Worm (Caenorhabditis elegans) whole organism, L1 larva: ENCODE data around the gene srsy-2.

Experiments used
- C16A3.4 ChIP-seq: fragments of 150-350 bp; optimal IDR thresholded peaks from 2 replicates; lab custom pipeline; 2014; ENCODE audit warnings: missing biosample characterization, missing genetic modification characterization
- C34B4.2 ChIP-seq: sonication (generic microtip); optimal IDR thresholded peaks from 2 replicates; lab custom pipeline; 2017; ENCODE audit warnings: mild to moderate bottlenecking, missing genetic modification characterization, missing compliant biosample characterization
- aly-2 ChIP-seq: fragments of 150-350 bp; optimal IDR thresholded peaks from 2 replicates; lab custom pipeline; 2014; ENCODE audit warnings: missing biosample characterization, missing genetic modification characterization
- blmp-1 ChIP-seq: fragments of 150-350 bp; optimal IDR thresholded peaks from 2 replicates; lab custom pipeline; 2014; ENCODE audit warnings: missing biosample characterization, missing genetic modification characterization
- ceh-8 ChIP-seq: fragments of 200-800 bp; sonication (Bioruptor generic); optimal IDR thresholded peaks from 2 replicates; lab custom pipeline; 2018; ENCODE audit warnings: mild to moderate bottlenecking, missing genetic modification characterization, moderate library complexity, missing compliant biosample characterization
- ceh-88 ChIP-seq: fragments of 200-800 bp; sonication (Bioruptor generic); IDR thresholded peaks from 2 replicates; pipeline ENCODE4 v1.3.6; 2022; ENCODE audit warnings: missing genetic modification characterization, missing compliant biosample characterization
- ces-1 ChIP-seq: fragments of 150-350 bp; optimal IDR thresholded peaks from 2 replicates; lab custom pipeline; 2014; ENCODE audit warnings: missing biosample characterization, missing genetic modification reagents, missing genetic modification characterization
- efl-1 ChIP-seq, 4 experiments: fragments of 150-350 bp; optimal IDR thresholded peaks in 3 of 4; peaks in 1 of 4; 1 replicate in 1 of 4; 2 replicates in 3 of 4; lab custom pipeline; 2014; ENCODE audit warnings: missing biosample characterization in 2 of 4, missing genetic modification characterization in 2 of 4, missing genetic modification reagents in 2 of 4
- efl-3 ChIP-seq: fragments of 200-800 bp; sonication (Bioruptor generic); optimal IDR thresholded peaks from 2 replicates; lab custom pipeline; 2018; ENCODE audit warnings: mild to moderate bottlenecking, missing genetic modification characterization, missing compliant biosample characterization
- egl-13 ChIP-seq: sonication (generic microtip); optimal IDR thresholded peaks from 2 replicates; lab custom pipeline; 2016; ENCODE audit warnings: missing genotype, missing genetic modification reagents, missing genetic modification characterization, missing compliant biosample characterization
- elt-2 ChIP-seq: sonication (generic microtip); optimal IDR thresholded peaks from 2 replicates; lab custom pipeline; 2016; ENCODE audit warnings: missing genetic modification characterization, mild to moderate bottlenecking, inconsistent platforms, missing compliant biosample characterization, missing genetic modification reagents
- elt-3 ChIP-seq, 6 experiments: fragments of 150-350 bp in 1 of 6; sonication (generic microtip); optimal IDR thresholded peaks; 2 replicates each; lab custom pipeline; 2017 to 2018; ENCODE audit warnings: missing biosample characterization in 6 of 6, missing genetic modification characterization in 6 of 6, inconsistent platforms in 1 of 6
- ets-5 ChIP-seq: fragments of 200-800 bp; sonication (Bioruptor generic); IDR thresholded peaks from 2 replicates; pipeline ENCODE4 v1.3.6; 2022; ENCODE audit warnings: missing genetic modification characterization, missing compliant biosample characterization
- fkh-10 ChIP-seq: sonication (generic microtip); optimal IDR thresholded peaks from 2 replicates; lab custom pipeline; 2017; ENCODE audit warnings: missing biosample characterization, missing genetic modification reagents, missing genetic modification characterization
- fkh-4 ChIP-seq: sonication (generic microtip); optimal IDR thresholded peaks from 2 replicates; lab custom pipeline; 2016; ENCODE audit warnings: missing compliant biosample characterization, missing genetic modification characterization, borderline replicate concordance
- fos-1 ChIP-seq: fragments of 150-350 bp; optimal IDR thresholded peaks from 2 replicates; lab custom pipeline; 2014; ENCODE audit warnings: missing biosample characterization, missing genetic modification characterization
- hlh-4 ChIP-seq: sonication (generic microtip); optimal IDR thresholded peaks from 2 replicates; lab custom pipeline; 2016; ENCODE audit warnings: mild to moderate bottlenecking, missing genetic modification characterization, missing compliant biosample characterization
- isw-1 ChIP-seq: fragments of 200-800 bp; sonication (Bioruptor generic); IDR thresholded peaks from 2 replicates; pipeline ENCODE4 v1.3.6; 2022; ENCODE audit warnings: missing genetic modification characterization, missing compliant biosample characterization
- jun-1 ChIP-seq: fragments of 150-350 bp; optimal IDR thresholded peaks from 2 replicates; lab custom pipeline; 2014; ENCODE audit warnings: missing biosample characterization, missing genetic modification reagents, missing genetic modification characterization
- lin-14 ChIP-seq: fragments of 200-800 bp; sonication (Bioruptor generic); optimal IDR thresholded peaks from 2 replicates; lab custom pipeline; 2018; ENCODE audit warnings: mild to moderate bottlenecking, missing genetic modification characterization, moderate library complexity, missing compliant biosample characterization
- lin-35 ChIP-seq, 2 experiments: fragments of 150-350 bp; optimal IDR thresholded peaks; 2 replicates each; lab custom pipeline; 2014; ENCODE audit warnings: missing biosample characterization in 2 of 2, missing genetic modification characterization in 2 of 2, missing genetic modification reagents in 2 of 2
- mab-9 ChIP-seq: fragments of 200-800 bp; sonication (Bioruptor generic); IDR thresholded peaks from 2 replicates; pipeline ENCODE4 v1.3.6; 2022; ENCODE audit warnings: missing genetic modification reagents, missing genetic modification characterization, missing compliant biosample characterization
- mdl-1 ChIP-seq, 2 experiments: fragments of 150-350 bp; optimal IDR thresholded peaks; 2 replicates each; lab custom pipeline; 2014 to 2017; ENCODE audit warnings: missing biosample characterization in 2 of 2, missing genetic modification characterization in 2 of 2, inconsistent platforms in 1 of 2
- mep-1 ChIP-seq: fragments of 150-350 bp; optimal IDR thresholded peaks from 2 replicates; lab custom pipeline; 2014; ENCODE audit warnings: missing biosample characterization, missing genetic modification characterization
- nhr-11 ChIP-seq: fragments of 150-350 bp; optimal IDR thresholded peaks from 2 replicates; lab custom pipeline; 2014; ENCODE audit warnings: missing biosample characterization, missing genetic modification characterization
- nhr-20 ChIP-seq: sonication (generic microtip); optimal IDR thresholded peaks from 2 replicates; lab custom pipeline; 2016; ENCODE audit warnings: mild to moderate bottlenecking, missing genetic modification characterization, missing compliant biosample characterization
- nhr-237 ChIP-seq: fragments of 150-350 bp; optimal IDR thresholded peaks from 2 replicates; lab custom pipeline; 2014; ENCODE audit warnings: missing biosample characterization, missing genetic modification characterization
- nhr-28 ChIP-seq: fragments of 150-350 bp; optimal IDR thresholded peaks from 2 replicates; lab custom pipeline; 2014; ENCODE audit warnings: missing biosample characterization, missing genetic modification characterization
- nhr-47 ChIP-seq: sonication (generic microtip); optimal IDR thresholded peaks from 2 replicates; lab custom pipeline; 2016; ENCODE audit warnings: mild to moderate bottlenecking, missing genetic modification characterization, moderate library complexity, missing compliant biosample characterization
- nhr-76 ChIP-seq: sonication (generic microtip); optimal IDR thresholded peaks from 2 replicates; lab custom pipeline; 2017; ENCODE audit warnings: missing biosample characterization, missing genetic modification characterization
- nhr-85 ChIP-seq: sonication (generic microtip); peaks from one replicate; lab custom pipeline; 2016; ENCODE audit warnings: missing genetic modification characterization, inconsistent platforms, missing compliant biosample characterization
- pag-3 ChIP-seq: sonication (generic microtip); optimal IDR thresholded peaks from 2 replicates; lab custom pipeline; 2017; ENCODE audit warnings: missing genetic modification characterization, mild to moderate bottlenecking, missing compliant biosample characterization, antibody characterized with exemption, borderline replicate concordance; ENCODE audit not compliant: insufficient read depth
- pax-3 ChIP-seq: fragments of 200-800 bp; sonication (Bioruptor generic); optimal IDR thresholded peaks from 2 replicates; lab custom pipeline; 2018; ENCODE audit warnings: mild to moderate bottlenecking, missing genetic modification characterization, moderate library complexity, missing compliant biosample characterization
- rnt-1 ChIP-seq: sonication (generic microtip); optimal IDR thresholded peaks from 2 replicates; lab custom pipeline; 2016; ENCODE audit warnings: mild to moderate bottlenecking, missing genetic modification characterization, moderate library complexity, missing compliant biosample characterization
- snpc-4 ChIP-seq: fragments of 150-350 bp; optimal IDR thresholded peaks from 2 replicates; lab custom pipeline; 2014; ENCODE audit warnings: missing biosample characterization, missing genetic modification characterization
- sptf-1 ChIP-seq: fragments of 150-350 bp; optimal IDR thresholded peaks from 2 replicates; lab custom pipeline; 2014; ENCODE audit warnings: missing biosample characterization, missing genetic modification characterization
- tlp-1 ChIP-seq: fragments of 150-350 bp; optimal IDR thresholded peaks from 2 replicates; lab custom pipeline; 2014; ENCODE audit warnings: missing biosample characterization, missing genetic modification characterization
- unc-130 ChIP-seq: fragments of 150-350 bp; optimal IDR thresholded peaks from 2 replicates; lab custom pipeline; 2017; ENCODE audit warnings: missing biosample characterization, missing genetic modification characterization, inconsistent platforms
- unc-86 ChIP-seq: sonication (generic microtip); optimal IDR thresholded peaks from 2 replicates; lab custom pipeline; 2016; ENCODE audit warnings: missing genetic modification characterization, missing compliant biosample characterization
- unc-98 ChIP-seq: fragments of 200-800 bp; sonication (Bioruptor generic); IDR thresholded peaks from 2 replicates; pipeline ENCODE4 v1.3.6; 2022; ENCODE audit warnings: missing genetic modification characterization, missing compliant biosample characterization
- zag-1 ChIP-seq: fragments of 150-350 bp; optimal IDR thresholded peaks from 2 replicates; lab custom pipeline; 2014; ENCODE audit warnings: missing biosample characterization, missing genetic modification characterization

srsy-2 gene

DNA sequence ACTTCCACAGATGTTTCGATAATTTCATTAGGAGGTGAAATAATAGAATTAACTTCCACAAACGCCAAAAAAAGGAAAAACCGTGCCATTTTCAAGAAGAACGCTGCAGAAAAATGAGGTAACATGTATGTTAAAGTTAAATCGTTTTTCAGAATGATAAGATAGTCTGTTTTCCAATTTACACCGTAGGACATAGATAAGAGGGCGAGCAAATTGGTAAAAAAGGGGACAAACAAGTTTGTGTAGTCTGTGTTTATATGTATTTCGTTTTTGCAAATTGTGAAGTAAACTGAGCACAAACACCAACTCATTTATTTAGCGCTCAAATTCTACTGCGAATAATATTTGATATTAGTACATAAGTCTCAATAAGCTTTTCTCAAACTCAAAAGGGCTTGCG lies 33.0 kb upstream of the srsy-2 start, which contains the start of gene F13H8.11:
Gene F13H8.11 (minus strand): TSS at position 155 of the 400 bp plus-strand sequence.
- TF ChIP-seq nhr-76 (no peak), aly-2 (no peak), elt-3 (tag; optimal IDR thresholded peaks at IDR 0.05; lab: Kevin White, UChicago) (no peak), pag-3 (no peak), ceh-88 (GFP tag; lab: Robert Waterston, UW) (no peak), efl-3 (GFP tag; lab: Kevin White, UChicago) (no peak), ceh-8 (no peak), egl-13 (tag; lab: Kevin White, UChicago) (no peak), lin-14 (GFP tag; lab: Kevin White, UChicago) (no peak), ets-5 (GFP tag; lab: Robert Waterston, UW) (no peak), sptf-1 (no peak), mdl-1 (tag; optimal IDR thresholded peaks at IDR 0.05; lab: Kevin White, UChicago) (no peak), elt-2 (peak; percentile 29), lin-35 (GFP tag; optimal IDR thresholded peaks at IDR 0.05; lab: Kevin White, UChicago) (peak in 1 of 2 experiments; percentile 8), nhr-20 (tag; lab: Kevin White, UChicago) (no peak), C34B4.2 (tag; lab: Kevin White, UChicago) (no peak), unc-130 (tag; lab: Kevin White, UChicago) (no peak)

DNA sequence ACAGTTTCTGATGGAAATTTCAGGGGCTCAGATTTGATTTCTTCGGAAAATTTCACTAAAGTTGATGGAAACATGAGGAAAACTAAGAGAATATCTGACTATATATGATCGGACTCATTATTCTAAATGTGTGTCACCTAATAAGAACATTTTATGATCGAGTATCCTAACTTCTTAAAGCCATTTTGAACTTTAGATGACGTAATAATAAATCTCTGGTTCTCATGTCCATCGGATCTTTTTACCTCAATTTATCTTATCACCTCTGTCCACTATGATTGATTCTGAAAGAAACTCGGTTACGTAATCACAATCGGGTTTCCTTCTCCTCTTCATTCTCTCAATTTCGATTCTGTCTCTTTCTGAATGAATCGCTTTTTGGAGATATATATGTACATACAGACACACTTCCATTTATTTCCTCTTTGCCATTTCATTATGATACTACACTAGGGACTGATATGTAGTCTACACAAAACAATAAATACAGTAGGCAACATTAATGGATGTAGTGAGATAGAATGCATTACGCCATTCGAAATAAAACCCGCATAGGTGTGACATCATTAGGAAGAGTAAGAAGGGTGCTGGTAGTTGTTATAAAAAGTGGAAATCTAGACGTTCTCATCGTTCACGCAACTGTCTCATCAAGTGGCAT lies 30.5 kb upstream of the srsy-2 start:
- TF ChIP-seq egl-13 (tag; lab: Kevin White, UChicago) (no peak), blmp-1 (tag; lab: Kevin White, UChicago) (peak; percentile 25), nhr-85 (tag; lab: Kevin White, UChicago) (peak; percentile 13), efl-1 (optimal IDR thresholded peaks at IDR 0.05; lab: Kevin White, UChicago) (no peak), efl-1 (GFP tag; optimal IDR thresholded peaks at IDR 0.05 in 1 of 2; lab: Kevin White, UChicago) (peak in 1 of 2 experiments; percentile 8)

DNA sequence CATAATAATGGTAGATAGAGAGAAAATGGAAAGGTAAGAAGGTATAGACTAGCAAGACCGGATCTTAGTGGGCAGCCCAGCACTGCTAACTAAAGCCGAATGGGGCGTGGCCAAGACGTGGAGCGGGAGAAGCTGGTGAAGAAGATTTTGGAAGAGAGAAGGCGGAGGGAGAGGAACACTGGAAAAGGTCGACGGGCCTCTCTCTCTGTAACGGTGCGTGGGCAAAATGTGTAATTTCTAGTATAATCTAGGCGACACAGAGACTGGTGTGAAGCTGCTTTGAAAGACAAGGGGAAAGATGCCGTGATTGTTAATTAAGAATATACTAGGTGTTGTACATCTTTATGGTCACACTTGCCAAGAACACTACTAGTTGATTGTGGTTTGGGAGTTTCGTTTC lies 29.1 kb upstream of the srsy-2 start, which contains the start of gene F13H8.5:
Gene F13H8.5 (minus strand): TSS at position 101 of the 400 bp plus-strand sequence.
- no peak for TF ChIP-seq jun-1 (tag; lab: Kevin White, UChicago)
- TF ChIP-seq nhr-11 (tag; lab: Kevin White, UChicago), result no peak
- no peak for TF ChIP-seq nhr-20 (tag; lab: Kevin White, UChicago)
- TF ChIP-seq fos-1 (tag; lab: Kevin White, UChicago), result no peak
- no peak for TF ChIP-seq hlh-4 (tag; lab: Kevin White, UChicago)
- TF ChIP-seq pax-3 (tag; lab: Kevin White, UChicago), result no peak

DNA sequence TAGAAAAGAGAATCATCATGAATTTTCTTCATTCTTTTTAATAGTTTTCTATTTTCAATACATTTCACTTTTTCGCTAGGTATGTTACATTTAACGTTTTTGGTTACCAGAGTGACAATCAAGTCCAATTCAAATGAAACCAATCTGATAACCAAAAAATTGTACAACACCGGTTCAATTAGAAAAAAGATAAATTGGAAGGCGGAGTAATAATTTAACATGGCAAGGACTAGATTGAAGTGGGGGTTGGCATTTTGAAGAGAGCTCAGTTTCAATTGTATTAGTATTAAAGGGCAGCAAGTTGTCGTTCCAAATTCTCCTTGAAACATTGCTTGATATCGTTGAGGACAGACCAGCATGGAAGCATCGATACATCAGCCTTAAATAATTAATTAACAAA lies 25.8 kb upstream of the srsy-2 start:
- TF ChIP-seq efl-1 (optimal IDR thresholded peaks at IDR 0.05; lab: Kevin White, UChicago) (no peak), efl-1 (GFP tag; optimal IDR thresholded peaks at IDR 0.05 in 1 of 2; lab: Kevin White, UChicago) (peak in 1 of 2 experiments; percentile 87), elt-3 (tag; optimal IDR thresholded peaks at IDR 0.05; lab: Kevin White, UChicago) (no peak), nhr-28 (no peak), fkh-4 (tag; lab: Kevin White, UChicago) (no peak), egl-13 (tag; lab: Kevin White, UChicago) (no peak), nhr-85 (tag; lab: Kevin White, UChicago) (peak; percentile 23)

DNA sequence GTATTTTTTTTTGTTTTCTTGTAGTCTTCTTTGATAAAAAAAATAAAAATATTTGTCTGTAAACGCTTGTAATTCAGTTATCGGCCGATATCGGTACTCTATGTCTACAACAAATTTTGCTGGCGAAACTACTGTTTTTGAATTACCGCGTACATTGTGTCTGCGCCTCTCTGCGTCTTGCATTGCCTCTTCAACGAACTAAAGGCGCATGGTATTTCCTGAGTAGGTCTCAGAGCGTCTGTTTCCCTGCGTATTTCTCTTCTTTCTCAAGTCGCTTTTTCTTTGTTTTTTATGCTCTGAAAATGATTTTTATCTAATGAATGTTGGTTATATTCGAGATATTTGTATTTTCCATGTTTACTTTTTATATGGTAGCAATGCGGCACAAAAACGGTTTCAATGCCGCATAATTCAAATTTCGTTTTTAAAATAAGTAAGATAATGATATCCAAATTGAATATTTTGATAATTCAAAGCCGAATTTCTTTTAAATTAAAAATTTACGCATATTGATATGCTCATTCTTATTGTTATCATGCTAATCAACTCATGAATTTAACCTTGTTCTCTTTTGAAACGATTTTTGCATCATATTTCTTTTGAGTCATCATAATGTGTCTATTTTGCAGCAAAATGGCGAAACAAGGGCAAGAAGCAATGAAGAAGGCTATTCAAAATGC lies 24.0 kb upstream of the srsy-2 start, which contains the start of gene phb-2:
Gene phb-2 (plus strand): TSS at position 630 of the 680 bp plus-strand sequence.
- TF ChIP-seq snpc-4, result peak; percentile 54
- TF ChIP-seq isw-1 (GFP tag; lab: Robert Waterston, UW), result peak; percentile 85
- TF ChIP-seq nhr-237, result no peak
- TF ChIP-seq lin-35 (GFP tag; optimal IDR thresholded peaks at IDR 0.05; lab: Kevin White, UChicago), result peak; percentile 98 to 100
- no peak for TF ChIP-seq fkh-4 (tag; lab: Kevin White, UChicago)
- TF ChIP-seq mab-9, result peak; percentile 11; the same call in 1 of the 2 replicates
- TF ChIP-seq ces-1 (GFP tag; lab: Kevin White, UChicago), result no peak
- TF ChIP-seq pax-3 (tag; lab: Kevin White, UChicago), result no peak
- TF ChIP-seq pag-3, result no peak
- peak; percentile 84 for TF ChIP-seq rnt-1 (tag; lab: Kevin White, UChicago)
- no peak for TF ChIP-seq sptf-1
- TF ChIP-seq fkh-10 (GFP tag; lab: Kevin White, UChicago), result peak; percentile 7
- TF ChIP-seq nhr-47 (tag; lab: Kevin White, UChicago), result peak; percentile 82
- TF ChIP-seq C16A3.4 (tag; lab: Kevin White, UChicago), result peak; percentile 79
- TF ChIP-seq unc-86, result peak; percentile 63
- TF ChIP-seq tlp-1 (tag; lab: Kevin White, UChicago), result no peak
- TF ChIP-seq zag-1 (tag; lab: Kevin White, UChicago), result no peak
- TF ChIP-seq mep-1 (tag; lab: Kevin White, UChicago), result peak; percentile 84
- TF ChIP-seq unc-98 (GFP tag; lab: Robert Waterston, UW), result no peak
